In the genomic region with DNA sequence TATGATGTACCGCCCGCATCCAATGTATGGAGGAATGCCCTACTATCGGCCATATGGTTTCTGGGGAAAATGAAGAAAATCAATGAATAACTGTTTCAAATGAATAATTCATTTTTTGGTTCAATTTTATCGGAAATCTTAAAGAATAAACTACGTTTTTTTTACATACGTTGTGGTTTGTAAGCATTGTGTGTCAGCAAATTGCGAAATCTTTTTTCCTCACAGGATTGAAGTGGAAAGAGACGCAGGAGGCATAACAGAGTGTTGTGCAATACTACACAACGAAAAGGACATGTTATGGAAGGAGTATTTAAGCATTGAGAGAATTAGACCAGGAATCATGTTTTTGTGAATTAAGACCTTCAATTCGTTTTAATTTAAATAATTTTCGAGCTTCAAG, we compare ENCODE assay signal across 4 worm cellular contexts.
TF ChIP-seq lines count a peak whose summit lies in the region.

No protein-coding gene starts in this region.

TF ChIP-seq in whole organism, L1 larva, 84 proteins besides CTCF, POLR2A, EP300 and RAD21 (continued from another document):
- TF ChIP-seq mep-1 (tag; optimal IDR thresholded peaks at IDR 0.05; lab: Kevin White, UChicago) (peak; percentile 51), C34B4.2 (tag; optimal IDR thresholded peaks at IDR 0.05; lab: Kevin White, UChicago) (no peak), efl-1 (optimal IDR thresholded peaks at IDR 0.05; lab: Kevin White, UChicago) (peak; percentile 38 to 65), efl-1 (GFP tag; optimal IDR thresholded peaks at IDR 0.05 in 1 of 2; lab: Kevin White, UChicago) (peak; percentile 45 to 48), C16A3.4 (tag; optimal IDR thresholded peaks at IDR 0.05; lab: Kevin White, UChicago) (peak; percentile 23), skn-1 (tag; optimal IDR thresholded peaks at IDR 0.05; lab: Kevin White, UChicago) (peak; percentile 96), lin-35 (GFP tag; optimal IDR thresholded peaks at IDR 0.05; lab: Kevin White, UChicago) (peak; percentile 21 to 42), C04F5.9 (tag; optimal IDR thresholded peaks at IDR 0.05; lab: Kevin White, UChicago) (no peak), nhr-47 (tag; optimal IDR thresholded peaks at IDR 0.05; lab: Kevin White, UChicago) (peak; percentile 23), dpl-1 (GFP tag; optimal IDR thresholded peaks at IDR 0.05; lab: Kevin White, UChicago) (peak in 1 of 3 experiments; percentile 36), nhr-19 (GFP tag; conservative IDR thresholded peaks at IDR 0.05; lab: Robert Waterston, UW) (no peak), fkh-4 (tag; optimal IDR thresholded peaks at IDR 0.05; lab: Kevin White, UChicago; ENCODE audit: borderline replicate concordance) (no peak), hpl-2 (GFP tag; optimal IDR thresholded peaks at IDR 0.05; lab: Kevin White, UChicago) (no peak), swsn-7 (tag; optimal IDR thresholded peaks at IDR 0.05; lab: Kevin White, UChicago) (peak; percentile 11), ceh-8 (GFP tag; optimal IDR thresholded peaks at IDR 0.05; lab: Kevin White, UChicago) (no peak), lin-15B (tag; optimal IDR thresholded peaks at IDR 0.05; lab: Kevin White, UChicago) (no peak), nhr-237 (tag; optimal IDR thresholded peaks at IDR 0.05; lab: Kevin White, UChicago) (peak; percentile 22), grh-1 (GFP tag; IDR thresholded peaks at IDR 0.05; lab: Robert Waterston, UW) (no peak), isw-1 (GFP tag; IDR thresholded peaks at IDR 0.05; lab: Robert Waterston, UW) (no peak; the same call in 1 of the 2 replicates), lsy-2 (tag; optimal IDR thresholded peaks at IDR 0.05; lab: Kevin White, UChicago) (peak in 1 of 2 experiments; percentile 71)

TF ChIP-seq in whole organism, L2 larva, 48 proteins besides CTCF, POLR2A, EP300 and RAD21 (continued from another document):
- TF ChIP-seq mdl-1 (tag; optimal IDR thresholded peaks at IDR 0.05; lab: Kevin White, UChicago) (no peak), nhr-11 (tag; optimal IDR thresholded peaks at IDR 0.05; lab: Kevin White, UChicago) (no peak), aly-2 (tag; optimal IDR thresholded peaks at IDR 0.05; lab: Kevin White, UChicago) (no peak), ceh-82 (tag; optimal IDR thresholded peaks at IDR 0.05; lab: Kevin White, UChicago) (no peak), sma-3 (GFP tag; optimal IDR thresholded peaks at IDR 0.05; lab: Kevin White, UChicago) (no peak), ceh-16 (tag; optimal IDR thresholded peaks at IDR 0.05; lab: Kevin White, UChicago) (no peak), nhr-237 (tag; optimal IDR thresholded peaks at IDR 0.05; lab: Kevin White, UChicago) (no peak), unc-55 (GFP tag; optimal IDR thresholded peaks at IDR 0.05; lab: Kevin White, UChicago) (peak; percentile 83), nhr-21 (tag; optimal IDR thresholded peaks at IDR 0.05; lab: Kevin White, UChicago) (no peak), nhr-6 (tag; optimal IDR thresholded peaks at IDR 0.05; lab: Kevin White, UChicago) (no peak), F13H6.1 (tag; optimal IDR thresholded peaks at IDR 0.05; lab: Kevin White, UChicago) (no peak), nhr-10 (tag; optimal IDR thresholded peaks at IDR 0.05; lab: Kevin White, UChicago) (no peak), blmp-1 (tag; optimal IDR thresholded peaks at IDR 0.05; lab: Kevin White, UChicago; ENCODE audit: insufficient read depth) (no peak), mab-5 (tag; optimal IDR thresholded peaks at IDR 0.05; lab: Kevin White, UChicago) (no peak), elt-3 (tag; optimal IDR thresholded peaks at IDR 0.05; lab: Kevin White, UChicago) (no peak), nhr-12 (tag; optimal IDR thresholded peaks at IDR 0.05; lab: Kevin White, UChicago) (no peak), crh-2 (tag; optimal IDR thresholded peaks at IDR 0.05; lab: Kevin White, UChicago) (no peak), nhr-23 (tag; optimal IDR thresholded peaks at IDR 0.05; lab: Kevin White, UChicago) (no peak), skn-1 (tag; optimal IDR thresholded peaks at IDR 0.05; lab: Kevin White, UChicago) (peak; percentile 52), ztf-1 (GFP tag; conservative IDR thresholded peaks at IDR 0.05; lab: Robert Waterston, UW) (no peak), ZK546.5 (tag; optimal IDR thresholded peaks at IDR 0.05; lab: Kevin White, UChicago) (no peak), alr-1 (tag; optimal IDR thresholded peaks at IDR 0.05; lab: Kevin White, UChicago) (no peak), sma-9 (GFP tag; optimal IDR thresholded peaks at IDR 0.05; lab: Kevin White, UChicago) (no peak), sma-9 (tag; optimal IDR thresholded peaks at IDR 0.05; lab: Kevin White, UChicago) (no peak), lin-39 (tag; optimal IDR thresholded peaks at IDR 0.05; lab: Kevin White, UChicago) (no peak), gmeb-1 (tag; optimal IDR thresholded peaks at IDR 0.05; lab: Kevin White, UChicago) (no peak), nhr-25 (tag; optimal IDR thresholded peaks at IDR 0.05; lab: Kevin White, UChicago) (no peak), peb-1 (tag; optimal IDR thresholded peaks at IDR 0.05; lab: Kevin White, UChicago) (no peak), dmd-4 (tag; optimal IDR thresholded peaks at IDR 0.05; lab: Kevin White, UChicago) (no peak), unc-39 (tag; optimal IDR thresholded peaks at IDR 0.05; lab: Kevin White, UChicago) (no peak)
TF ChIP-seq in whole organism, L2 larva: peak in this region for 7.

TF ChIP-seq in whole organism, L3 larva, 47 proteins besides CTCF, POLR2A, EP300 and RAD21 (continued from another document):
- TF ChIP-seq mml-1 (tag; optimal IDR thresholded peaks at IDR 0.05; lab: Kevin White, UChicago), result no peak
- no peak for TF ChIP-seq ceh-28 (tag; optimal IDR thresholded peaks at IDR 0.05; lab: Kevin White, UChicago)
- TF ChIP-seq snpc-4 (tag; optimal IDR thresholded peaks at IDR 0.05; lab: Kevin White, UChicago), result no peak
- no peak for TF ChIP-seq sea-2 (GFP tag; optimal IDR thresholded peaks at IDR 0.05; lab: Kevin White, UChicago)
- no peak for TF ChIP-seq mdl-1 (tag; optimal IDR thresholded peaks at IDR 0.05; lab: Kevin White, UChicago)
- no peak for TF ChIP-seq ceh-82 (tag; optimal IDR thresholded peaks at IDR 0.05; lab: Kevin White, UChicago)
- TF ChIP-seq nhr-12 (tag; optimal IDR thresholded peaks at IDR 0.05; lab: Kevin White, UChicago), result no peak
- TF ChIP-seq zag-1 (tag; optimal IDR thresholded peaks at IDR 0.05; lab: Kevin White, UChicago), result no peak

TF ChIP-seq in whole organism, L4 larva, 104 proteins besides CTCF, POLR2A, EP300 and RAD21 (continued from another document):
- TF ChIP-seq nhr-28 (tag; optimal IDR thresholded peaks at IDR 0.05; lab: Kevin White, UChicago) (peak; percentile 83), nhr-77 (tag; optimal IDR thresholded peaks at IDR 0.05; lab: Kevin White, UChicago) (peak; percentile 8), dmd-9 (GFP tag; IDR thresholded peaks at IDR 0.05; lab: Robert Waterston, UW) (no peak), nhr-48 (tag; optimal IDR thresholded peaks at IDR 0.05; lab: Kevin White, UChicago) (no peak), hif-1 (tag; optimal IDR thresholded peaks at IDR 0.05; lab: Kevin White, UChicago) (peak in 1 of 2 experiments; percentile 46), dpl-1 (GFP tag; optimal IDR thresholded peaks at IDR 0.05; lab: Kevin White, UChicago) (peak; percentile 20), dve-1 (tag; optimal IDR thresholded peaks at IDR 0.05; lab: Kevin White, UChicago; ENCODE audit: insufficient read depth) (no peak), nhr-11 (tag; optimal IDR thresholded peaks at IDR 0.05; lab: Kevin White, UChicago) (peak; percentile 35), hmg-1.1 (GFP tag; IDR thresholded peaks at IDR 0.05; lab: Robert Waterston, UW) (no peak), jun-1 (tag; optimal IDR thresholded peaks at IDR 0.05; lab: Kevin White, UChicago) (no peak), zip-2 (tag; optimal IDR thresholded peaks at IDR 0.05; lab: Kevin White, UChicago) (peak; percentile 99), ceh-32 (tag; optimal IDR thresholded peaks at IDR 0.05; lab: Kevin White, UChicago; ENCODE audit: poor library complexity) (no peak)
